Worm (Caenorhabditis elegans) whole organism, mixed stage, embryonic: Measurements from ENCODE around the gene C16D9.8.

Experiments
- M03D4.4 ChIP-seq: sonication (generic microtip); optimal IDR thresholded peaks from 2 replicates; lab custom pipeline; 2017; ENCODE audit warnings: mild to moderate bottlenecking, missing genetic modification characterization, missing compliant biosample characterization
- bed-3 ChIP-seq: fragments of 200-800 bp; sonication (Bioruptor generic); optimal IDR thresholded peaks from 3 replicates; lab custom pipeline; 2018; ENCODE audit warnings: mild to moderate bottlenecking, missing genetic modification characterization, moderate library complexity, missing compliant biosample characterization
- blmp-1 ChIP-seq: fragments of 150-350 bp; optimal IDR thresholded peaks from 2 replicates; lab custom pipeline; 2014; ENCODE audit warnings: missing biosample characterization, missing genetic modification characterization
- ceh-39 ChIP-seq: fragments of 150-350 bp; optimal IDR thresholded peaks from 2 replicates; lab custom pipeline; 2014; ENCODE audit warnings: missing biosample characterization, missing genetic modification characterization
- ceh-83 ChIP-seq: fragments of 200-800 bp; sonication (Bioruptor generic); optimal IDR thresholded peaks from 2 replicates; lab custom pipeline; 2018; ENCODE audit warnings: mild to moderate bottlenecking, missing genetic modification characterization, missing compliant biosample characterization
- ces-1 ChIP-seq: fragments of 150-350 bp; optimal IDR thresholded peaks from 2 replicates; lab custom pipeline; 2014; ENCODE audit warnings: missing biosample characterization, missing genetic modification reagents, missing genetic modification characterization
- cnd-1 ChIP-seq: fragments of 200-800 bp; sonication (Bioruptor generic); optimal IDR thresholded peaks from 2 replicates; lab custom pipeline; 2018; ENCODE audit warnings: mild to moderate bottlenecking, missing genetic modification characterization, missing compliant biosample characterization
- elt-1 ChIP-seq: sonication (generic microtip); optimal IDR thresholded peaks from 2 replicates; lab custom pipeline; 2017; ENCODE audit warnings: missing genetic modification characterization, mild to moderate bottlenecking, missing compliant biosample characterization, antibody characterized with exemption, moderate library complexity, borderline replicate concordance; ENCODE audit not compliant: insufficient read depth
- elt-3 ChIP-seq: fragments of 150-350 bp; optimal IDR thresholded peaks from 2 replicates; lab custom pipeline; 2014; ENCODE audit warnings: missing biosample characterization, missing genetic modification characterization
- flh-1 ChIP-seq: fragments of 200-800 bp; sonication (Bioruptor generic); optimal IDR thresholded peaks from 2 replicates; lab custom pipeline; 2018; ENCODE audit warnings: mild to moderate bottlenecking, missing genetic modification characterization, moderate library complexity, missing compliant biosample characterization
- ham-2 ChIP-seq: fragments of 200-800 bp; sonication (Bioruptor generic); optimal IDR thresholded peaks from 2 replicates; lab custom pipeline; 2018; ENCODE audit warnings: mild to moderate bottlenecking, missing genetic modification characterization, missing compliant biosample characterization
- hlh-1 ChIP-seq: fragments of 150-350 bp; optimal IDR thresholded peaks from 2 replicates; lab custom pipeline; 2014; ENCODE audit warnings: missing biosample characterization, missing genetic modification reagents, missing genetic modification characterization
- lin-13 ChIP-seq: fragments of 150-350 bp; optimal IDR thresholded peaks from 2 replicates; lab custom pipeline; 2014; ENCODE audit warnings: missing biosample characterization, missing genetic modification characterization
- lsy-2 ChIP-seq: fragments of 150-350 bp; optimal IDR thresholded peaks from 2 replicates; lab custom pipeline; 2014; ENCODE audit warnings: missing biosample characterization, missing genetic modification characterization
- mab-5 ChIP-seq: fragments of 150-350 bp; optimal IDR thresholded peaks from 2 replicates; lab custom pipeline; 2014; ENCODE audit warnings: missing biosample characterization, missing genetic modification characterization
- mep-1 ChIP-seq: fragments of 150-350 bp; optimal IDR thresholded peaks from 2 replicates; lab custom pipeline; 2017; ENCODE audit warnings: missing biosample characterization, missing genetic modification reagents, missing genetic modification characterization, inconsistent platforms
- mls-2 ChIP-seq: sonication (generic microtip); optimal IDR thresholded peaks from 2 replicates; lab custom pipeline; 2016; ENCODE audit warnings: mild to moderate bottlenecking, missing genetic modification characterization, moderate library complexity, missing compliant biosample characterization
- nhr-12 ChIP-seq: fragments of 150-350 bp; optimal IDR thresholded peaks from 2 replicates; lab custom pipeline; 2014; ENCODE audit warnings: missing biosample characterization, missing genetic modification characterization
- nhr-2 ChIP-seq: fragments of 150-350 bp; optimal IDR thresholded peaks from 2 replicates; lab custom pipeline; 2014; ENCODE audit warnings: missing biosample characterization, missing genetic modification characterization
- nhr-28 ChIP-seq: fragments of 150-350 bp; optimal IDR thresholded peaks from 2 replicates; lab custom pipeline; 2014; ENCODE audit warnings: missing biosample characterization, missing genetic modification characterization
- nhr-76 ChIP-seq: sonication (generic microtip); optimal IDR thresholded peaks from 2 replicates; lab custom pipeline; 2017; ENCODE audit warnings: missing biosample characterization, missing genetic modification characterization
- pha-4 ChIP-seq: fragments of 150-350 bp; optimal IDR thresholded peaks from 2 replicates; lab custom pipeline; 2018; ENCODE audit warnings: missing biosample characterization, missing genetic modification reagents, missing genetic modification characterization
- sem-2 ChIP-seq: fragments of 200-800 bp; sonication (Bioruptor generic); optimal IDR thresholded peaks from 2 replicates; lab custom pipeline; 2018; ENCODE audit warnings: mild to moderate bottlenecking, missing genetic modification characterization, missing compliant biosample characterization
- snpc-4 ChIP-seq: fragments of 150-350 bp; optimal IDR thresholded peaks from 2 replicates; lab custom pipeline; 2014; ENCODE audit warnings: missing biosample characterization, missing genetic modification characterization
- sptf-1 ChIP-seq: sonication (generic microtip); optimal IDR thresholded peaks from 2 replicates; lab custom pipeline; 2017; ENCODE audit warnings: mild to moderate bottlenecking, missing genetic modification characterization, moderate library complexity, missing compliant biosample characterization
- tbx-8 ChIP-seq: fragments of 200-800 bp; sonication (Bioruptor generic); optimal IDR thresholded peaks from 2 replicates; lab custom pipeline; 2018; ENCODE audit warnings: mild to moderate bottlenecking, missing genetic modification characterization, moderate library complexity, missing compliant biosample characterization
- unc-120 ChIP-seq: sonication (generic microtip); optimal IDR thresholded peaks from 2 replicates; lab custom pipeline; 2017; ENCODE audit warnings: missing genetic modification characterization, missing compliant biosample characterization; ENCODE audit not compliant: poor library complexity, severe bottlenecking
- unc-39 ChIP-seq: fragments of 150-350 bp; optimal IDR thresholded peaks from 2 replicates; lab custom pipeline; 2014; ENCODE audit warnings: missing biosample characterization, missing genetic modification characterization
- unc-62 ChIP-seq: fragments of 150-350 bp; optimal IDR thresholded peaks from 2 replicates; lab custom pipeline; 2014; ENCODE audit warnings: missing biosample characterization, missing genetic modification reagents, missing genetic modification characterization
- zip-8 ChIP-seq: fragments of 150-350 bp; optimal IDR thresholded peaks from 2 replicates; lab custom pipeline; 2014; ENCODE audit warnings: missing biosample characterization, missing genetic modification characterization
- ztf-11 ChIP-seq: fragments of 150-350 bp; optimal IDR thresholded peaks from 2 replicates; lab custom pipeline; 2014; ENCODE audit warnings: missing biosample characterization, missing genetic modification characterization

Gene C16D9.8

DNA sequence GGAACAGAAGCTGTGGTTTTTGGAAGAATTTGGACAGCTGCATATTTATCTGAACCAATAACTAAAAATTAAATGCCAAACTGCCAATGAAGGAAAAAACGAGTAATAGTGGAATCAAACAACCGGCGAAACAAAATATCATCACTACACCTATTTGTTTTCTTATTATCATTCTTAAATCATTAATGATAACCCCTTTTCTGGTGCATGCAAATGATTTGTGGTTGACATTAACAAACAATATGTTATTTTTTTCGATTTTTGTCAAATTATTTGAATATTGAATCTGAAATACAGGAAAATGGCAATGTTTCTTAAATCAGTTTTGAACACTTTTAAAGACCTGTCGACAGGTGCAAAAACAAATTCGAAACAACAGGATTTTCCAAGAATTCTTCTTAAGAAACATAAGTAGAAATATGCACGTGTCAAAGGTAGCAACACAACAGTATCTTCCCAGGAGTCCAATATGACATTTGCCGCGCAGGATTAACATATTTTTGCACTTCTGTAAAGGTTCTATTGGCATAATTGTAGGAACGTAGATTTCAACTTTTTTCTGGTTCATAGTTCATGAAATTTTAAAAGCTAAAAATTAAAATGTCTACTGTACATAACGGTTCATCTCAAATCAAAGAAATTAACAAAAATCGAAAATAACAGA lies 36.0 kb upstream of the C16D9.8 start, which contains the start of gene W02D7.5:
W02D7.5 (minus strand) TSS at position 51 of the 664 bp plus-strand sequence.
- TF ChIP-seq tbx-8 (GFP tag; lab: Kevin White, UChicago) (no peak), blmp-1 (tag; lab: Kevin White, UChicago) (no peak), sem-2 (GFP tag; lab: Kevin White, UChicago) (no peak), ceh-83 (no peak), nhr-76 (tag; lab: Kevin White, UChicago) (no peak), lsy-2 (tag; lab: Kevin White, UChicago) (no peak), snpc-4 (no peak), nhr-12 (no peak), flh-1 (GFP tag; lab: Kevin White, UChicago) (no peak), sptf-1 (tag; lab: Kevin White, UChicago) (no peak), ham-2 (GFP tag; lab: Kevin White, UChicago) (no peak), mep-1 (tag; lab: Kevin White, UChicago) (no peak), lin-13 (no peak), unc-120 (tag; lab: Kevin White, UChicago) (no peak), bed-3 (GFP tag; lab: Kevin White, UChicago) (no peak), unc-39 (tag; lab: Kevin White, UChicago) (no peak)

DNA sequence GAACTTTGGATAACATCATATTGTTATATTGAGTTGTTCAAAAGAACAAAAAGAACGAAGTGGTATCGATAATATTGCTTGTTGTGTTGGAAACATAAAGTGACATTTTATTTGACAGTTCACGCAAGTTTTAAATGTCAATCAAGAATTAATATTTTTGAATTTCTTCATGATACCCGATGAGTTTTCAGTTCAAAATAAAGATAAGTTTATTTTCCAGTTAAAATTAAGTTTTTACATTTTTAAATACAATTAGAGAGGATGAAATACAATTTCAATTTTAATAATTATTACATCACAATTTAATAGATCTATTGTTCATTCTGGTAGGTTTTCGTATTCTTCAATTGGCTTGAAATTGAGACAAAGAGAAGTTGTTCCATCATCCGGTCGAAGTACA lies 34.1 kb upstream of the C16D9.8 start, which contains the start of gene W02D7.4:
W02D7.4 (minus strand) TSS at position 101 of the 400 bp plus-strand sequence.
- TF ChIP-seq hlh-1 (tag; lab: Kevin White, UChicago) (no peak), ztf-11 (tag; lab: Kevin White, UChicago) (no peak), elt-3 (tag; lab: Kevin White, UChicago) (no peak), blmp-1 (tag; lab: Kevin White, UChicago) (no peak), nhr-2 (tag; lab: Kevin White, UChicago) (no peak), bed-3 (GFP tag; lab: Kevin White, UChicago) (no peak), nhr-12 (no peak), ces-1 (GFP tag; lab: Kevin White, UChicago) (no peak), unc-39 (tag; lab: Kevin White, UChicago) (no peak), ceh-39 (no peak)

DNA sequence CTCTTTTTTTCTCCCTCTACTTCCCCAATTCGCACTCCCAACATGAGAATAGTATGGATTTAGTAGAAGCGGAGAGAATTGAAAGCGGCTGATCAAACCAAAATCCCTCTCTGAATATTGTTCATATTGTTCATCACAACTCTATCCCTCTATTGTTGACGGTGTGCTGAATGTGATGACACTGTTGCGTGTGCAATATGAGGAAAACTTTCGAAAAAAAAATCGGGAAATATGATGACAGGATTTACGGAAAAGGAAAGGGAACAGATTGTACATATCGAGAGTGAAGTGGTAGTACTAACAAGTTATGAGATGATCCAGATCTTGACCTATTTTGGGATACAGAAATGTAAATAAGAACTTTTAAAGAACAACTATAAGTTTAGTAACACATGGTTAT lies 32.5 kb upstream of the C16D9.8 start, which contains the start of gene smex-1:
smex-1 (minus strand) TSS at position 101 of the 400 bp plus-strand sequence.
- TF ChIP-seq elt-1 (tag; lab: Kevin White, UChicago) (no peak), nhr-76 (tag; lab: Kevin White, UChicago) (no peak), cnd-1 (no peak), unc-62 (GFP tag; lab: Kevin White, UChicago) (no peak), mls-2 (tag; lab: Kevin White, UChicago) (no peak), ceh-83 (no peak), M03D4.4 (tag; lab: Kevin White, UChicago) (no peak)

DNA sequence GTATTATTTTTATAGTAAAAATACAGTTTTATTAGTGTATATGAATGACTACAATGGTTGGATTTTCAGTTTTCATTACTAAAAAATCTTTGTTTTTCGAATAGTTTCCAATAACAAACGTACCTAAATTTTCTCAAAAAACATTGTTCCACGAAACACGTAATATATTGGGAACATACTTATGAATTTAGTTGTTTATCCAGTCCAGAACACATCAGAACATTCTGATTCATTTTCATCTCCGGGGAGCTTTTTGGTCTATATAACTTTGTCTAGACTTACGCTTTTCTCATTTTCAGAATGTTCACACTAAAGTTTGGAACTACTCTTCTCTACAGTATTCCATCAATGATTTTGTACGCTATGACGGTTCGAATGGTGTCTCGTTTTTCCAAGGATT lies 28.4 kb upstream of the C16D9.8 start, which contains the start of gene srg-33:
srg-33 (plus strand) TSS at position 301 of the 400 bp plus-strand sequence.
- TF ChIP-seq flh-1 (GFP tag; lab: Kevin White, UChicago), result no peak
- TF ChIP-seq nhr-28, result no peak
- no peak for TF ChIP-seq zip-8 (tag; lab: Kevin White, UChicago)
- no peak for TF ChIP-seq pha-4 (tag; lab: Kevin White, UChicago)
- TF ChIP-seq unc-120 (tag; lab: Kevin White, UChicago), result no peak
- no peak for TF ChIP-seq snpc-4
- TF ChIP-seq M03D4.4 (tag; lab: Kevin White, UChicago), result no peak
- no peak for TF ChIP-seq mab-5 (tag; lab: Kevin White, UChicago)
- TF ChIP-seq, all 35 proteins: peak for 0
